Worm (Caenorhabditis elegans): ENCODE measurements around the gene ZC477.3.

- TF ChIP-seq nhr-12 (tag; optimal IDR thresholded peaks at IDR 0.05) = no peak
- no peak for TF ChIP-seq snpc-4 (tag; optimal IDR thresholded peaks at IDR 0.05)
- no peak for TF ChIP-seq ztf-11 (tag; optimal IDR thresholded peaks at IDR 0.05)
- no peak for TF ChIP-seq unc-62 (GFP tag; optimal IDR thresholded peaks at IDR 0.05)
- TF ChIP-seq nhr-28 (tag; optimal IDR thresholded peaks at IDR 0.05) = no peak
- no peak for TF ChIP-seq unc-39 (tag; optimal IDR thresholded peaks at IDR 0.05)
- no peak for TF ChIP-seq blmp-1 (tag; optimal IDR thresholded peaks at IDR 0.05)
- TF ChIP-seq mep-1 (tag; optimal IDR thresholded peaks at IDR 0.05) = no peak
- no peak for TF ChIP-seq lsy-2 (tag; optimal IDR thresholded peaks at IDR 0.05)
- TF ChIP-seq nhr-76 (tag; optimal IDR thresholded peaks at IDR 0.05) = no peak
- TF ChIP-seq mab-5 (tag; optimal IDR thresholded peaks at IDR 0.05) = no peak
- TF ChIP-seq nhr-2 (tag; optimal IDR thresholded peaks at IDR 0.05) = no peak
- no peak for TF ChIP-seq nhr-237 (tag; optimal IDR thresholded peaks at IDR 0.05)
These were observed 50.1 kb downstream of the ZC477.3 start, which contains the start of gene C34D4.3 for ce11 chrIV:7153362-7153761.

All from whole organism, mixed stage, embryonic.